Fruit fly (Drosophila melanogaster): ENCODE results near the gene Jhbp4.

Gene Jhbp4

DNA sequence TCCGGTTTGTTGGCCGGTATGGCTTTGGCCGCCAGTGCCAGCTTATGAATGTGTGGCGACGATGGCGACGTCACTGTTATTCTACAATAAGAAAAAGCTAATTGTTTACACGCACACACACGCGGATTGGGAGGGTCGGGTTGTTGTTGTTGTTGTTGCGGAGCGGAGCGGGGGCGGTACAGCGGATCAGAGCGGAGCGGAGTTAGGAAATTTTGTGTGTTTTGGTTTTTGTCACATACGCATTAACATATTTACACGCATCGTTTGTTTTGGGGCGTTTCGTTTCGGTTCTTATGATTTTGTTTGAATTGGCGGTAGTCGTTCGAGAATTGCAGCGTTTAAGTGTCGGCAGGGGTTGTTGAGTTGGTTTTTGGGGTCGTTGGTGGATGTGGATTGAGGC, 26.0 kb downstream of the Jhbp4 start (continued):
- TF ChIP-seq zfh1 (GFP tag; IDR thresholded peaks at IDR 0.05) (peak; percentile 45; the same call in 1 of the 3 replicates), CG3838 (GFP tag; optimal IDR thresholded peaks at IDR 0.05) (peak; percentile 3), sob (GFP tag; IDR thresholded peaks at IDR 0.05) (0 out of 2 replicates have a peak, but pooled peaks have one; percentile 27), CG4617 (GFP tag; optimal IDR thresholded peaks at IDR 0.05; ENCODE audit: borderline replicate concordance) (no peak), bowl (GFP tag; IDR thresholded peaks at IDR 0.05) (no peak), unc-4 (GFP tag; IDR thresholded peaks at IDR 0.05; ENCODE audit: partially characterized antibody) (no peak), disco-r (GFP tag; optimal IDR thresholded peaks at IDR 0.05) (peak; percentile 41), CG12659 (GFP tag; optimal IDR thresholded peaks at IDR 0.05) (peak; percentile 10), NfI (GFP tag; optimal IDR thresholded peaks at IDR 0.05) (peak; percentile 40), vfl (GFP tag; optimal IDR thresholded peaks at IDR 0.05) (no peak), CG9437 (GFP tag; optimal IDR thresholded peaks at IDR 0.05) (no peak), crol (GFP tag; IDR thresholded peaks at IDR 0.05) (peak; percentile 86), sr (GFP tag; IDR thresholded peaks at IDR 0.05) (peak; percentile 48; the same call in 1 of the 3 replicates), bcd (GFP tag; optimal IDR thresholded peaks at IDR 0.05) (peak; percentile 25), sens (GFP tag) (peak; percentile 88), CG2129 (GFP tag; IDR thresholded peaks at IDR 0.05; ENCODE audit: partially characterized antibody) (no peak), Ada2b (GFP tag; IDR thresholded peaks at IDR 0.05) (no peak)

DNA sequence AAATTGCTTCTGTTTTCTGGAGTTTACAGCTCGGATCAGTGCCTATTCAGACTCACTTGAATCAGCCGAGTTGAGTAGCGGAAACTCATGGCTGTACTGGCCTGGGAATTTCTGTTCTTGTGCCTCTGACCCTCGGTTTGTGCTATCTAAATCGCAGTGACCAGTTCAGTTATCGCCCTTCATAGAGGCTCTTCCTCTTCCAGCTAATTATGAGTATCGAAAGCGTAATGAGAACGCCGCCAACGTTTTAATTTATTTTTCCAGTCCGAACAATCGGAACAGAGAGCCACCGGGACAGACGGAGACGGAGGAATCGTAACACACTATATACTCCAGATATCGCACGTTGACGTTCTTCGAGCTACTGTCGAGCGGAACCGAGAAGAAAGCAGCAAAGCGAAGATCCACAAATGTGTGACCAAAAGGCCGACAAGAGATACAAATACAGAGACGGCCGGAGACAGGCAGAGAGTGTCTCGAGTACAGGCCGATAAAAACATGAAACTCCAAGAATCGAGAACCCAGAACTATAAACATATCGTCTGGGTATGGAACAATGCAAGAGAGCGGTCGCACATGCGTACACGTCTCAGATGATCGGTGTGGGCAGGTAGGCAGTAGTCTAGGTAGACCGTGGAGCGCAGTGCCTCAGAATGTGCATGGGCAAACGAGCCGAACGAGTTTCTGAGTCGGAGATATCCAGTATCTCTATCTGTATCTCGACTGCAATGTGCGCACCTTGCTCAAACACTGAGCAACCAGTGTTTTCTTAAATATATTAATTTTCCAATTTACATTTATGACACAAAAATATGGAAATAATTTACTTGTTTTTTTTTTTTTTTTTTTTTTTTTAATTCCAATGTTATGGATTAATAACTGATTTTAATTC, 28.6 kb downstream of the Jhbp4 start:
- TF ChIP-seq CG11398 (GFP tag; optimal IDR thresholded peaks at IDR 0.05) (peak; percentile 17), mirr (GFP tag; optimal IDR thresholded peaks at IDR 0.05) (peak; percentile 43), CG6765 (GFP tag; optimal IDR thresholded peaks at IDR 0.05) (no peak), CG11247 (GFP tag; IDR thresholded peaks at IDR 0.05) (0 out of 2 replicates have a peak, but pooled peaks have one; percentile 38), gcm (GFP tag; optimal IDR thresholded peaks at IDR 0.05) (peak; percentile 66), tgo (GFP tag; IDR thresholded peaks at IDR 0.05) (peak; percentile 82), CG34224 (GFP tag; IDR thresholded peaks at IDR 0.05; ENCODE audit: partially characterized antibody) (no peak), sug (tag; optimal IDR thresholded peaks at IDR 0.05) (no peak), CG32532 (GFP tag; IDR thresholded peaks at IDR 0.05) (peak; percentile 50; the same call in 1 of the 2 replicates), croc (GFP tag; conservative IDR thresholded peaks at IDR 0.05) (peak; percentile 72), sens-2 (GFP tag; IDR thresholded peaks at IDR 0.05) (no peak), Nf-YB (GFP tag; optimal IDR thresholded peaks at IDR 0.05) (peak; percentile 44), Bteb2 (GFP tag; optimal IDR thresholded peaks at IDR 0.05) (peak; percentile 23), Deaf1 (tag; optimal IDR thresholded peaks at IDR 0.05) (peak; percentile 39), ac (GFP tag; optimal IDR thresholded peaks at IDR 0.05) (no peak), tio (GFP tag; optimal IDR thresholded peaks at IDR 0.05) (no peak), shn (GFP tag; optimal IDR thresholded peaks at IDR 0.05) (no peak), wek (GFP tag; optimal IDR thresholded peaks at IDR 0.05) (no peak), ro (GFP tag; IDR thresholded peaks at IDR 0.05) (peak; percentile 30; the same call in 1 of the 2 replicates), ato (GFP tag; IDR thresholded peaks at IDR 0.05; ENCODE audit: partially characterized antibody) (no peak), disco-r (GFP tag; optimal IDR thresholded peaks at IDR 0.05) (no peak), insv (GFP tag; optimal IDR thresholded peaks at IDR 0.05) (no peak), bsh (GFP tag; optimal IDR thresholded peaks at IDR 0.05) (peak; percentile 52 to 85), CG17361 (GFP tag; IDR thresholded peaks at IDR 0.05) (peak; percentile 58; the same call in 2 of the 3 replicates), CG11696 (GFP tag; IDR thresholded peaks at IDR 0.05) (peak; percentile 57; the same call in 1 of the 2 replicates), Hr3 (GFP tag; optimal IDR thresholded peaks at IDR 0.05) (peak; percentile 77), CG6175 (GFP tag; IDR thresholded peaks at IDR 0.05) (no peak), vvl (GFP tag; IDR thresholded peaks at IDR 0.05) (peak; percentile 93), CG14710 (tag; optimal IDR thresholded peaks at IDR 0.05) (peak; percentile 51), fd3F (GFP tag; optimal IDR thresholded peaks at IDR 0.05) (no peak), CG10321 (GFP tag; IDR thresholded peaks at IDR 0.05) (no peak), MESR4 (GFP tag; optimal IDR thresholded peaks at IDR 0.05) (no peak)
